Worm (Caenorhabditis elegans) whole organism, midembryonic: ENCODE data around the gene amx-1.

ENCODE experiments used
- T22C8.4 ChIP-seq: fragments of 200-800 bp; sonication (Bioruptor generic); IDR thresholded peaks from 2 replicates; pipeline ENCODE4 v1.3.6; 2022; ENCODE audit warnings: missing genetic modification characterization, missing compliant biosample characterization
- flt-1 ChIP-seq: fragments of 200-800 bp; sonication (Bioruptor generic); IDR thresholded peaks from 2 replicates; pipeline ENCODE4 v1.3.6; 2022; ENCODE audit warnings: missing genetic modification characterization, missing compliant biosample characterization
- tab-1 ChIP-seq: fragments of 200-800 bp; sonication (Bioruptor generic); IDR thresholded peaks from 2 replicates; pipeline ENCODE4 v1.3.6; 2022; ENCODE audit warnings: missing genetic modification characterization, missing compliant biosample characterization

DNA sequence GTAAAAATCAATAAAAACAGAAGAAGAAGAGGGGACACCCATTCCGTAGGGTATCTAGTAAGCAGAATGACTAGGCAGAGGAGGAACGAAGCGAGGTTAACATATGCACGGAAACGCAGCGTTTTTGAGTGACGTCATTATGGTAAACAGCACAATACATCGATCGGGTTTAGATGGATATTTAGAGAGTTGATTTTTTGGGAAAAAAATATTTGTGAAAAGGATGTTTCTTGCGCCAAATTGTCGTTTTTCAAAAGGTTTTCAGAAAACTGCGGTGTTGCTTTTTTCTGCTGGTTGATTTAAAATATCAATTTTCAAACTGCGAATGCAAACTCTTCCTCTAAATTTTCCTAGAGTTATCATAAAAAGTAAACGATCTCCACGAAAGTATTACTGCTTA, 9.2 kb downstream of the amx-1 start, which contains the start of gene C36A4.10:
- no peak for TF ChIP-seq tab-1
- no peak for TF ChIP-seq flt-1 (GFP tag; lab: Robert Waterston, UW)
- TF ChIP-seq T22C8.4 (GFP tag; lab: Robert Waterston, UW): no peak
